Worm (Caenorhabditis elegans) whole organism, L2 larva: ENCODE results near the gene mnr-1.
A peak's percentile ranks its signal among the peaks of the same experiment; 100 is the strongest.

ENCODE experiments used
- C34F6.9 ChIP-seq: fragments of 150-350 bp; optimal IDR thresholded peaks from 2 replicates; lab custom pipeline; 2014; ENCODE audit warnings: missing biosample characterization, missing genetic modification characterization
- F13H6.1 ChIP-seq: sonication (generic microtip); optimal IDR thresholded peaks from 2 replicates; lab custom pipeline; 2016; ENCODE audit warnings: missing genetic modification characterization, missing compliant biosample characterization
- R02D3.7 ChIP-seq: fragments of 150-350 bp; optimal IDR thresholded peaks from 2 replicates; lab custom pipeline; 2014; ENCODE audit warnings: missing biosample characterization, missing genetic modification characterization
- ZK546.5 ChIP-seq: sonication (generic microtip); optimal IDR thresholded peaks from 2 replicates; lab custom pipeline; 2017; ENCODE audit warnings: missing biosample characterization, missing genetic modification characterization
- alr-1 ChIP-seq: fragments of 150-350 bp; optimal IDR thresholded peaks from 2 replicates; lab custom pipeline; 2014; ENCODE audit warnings: missing biosample characterization, missing genetic modification characterization
- aly-2 ChIP-seq: fragments of 150-350 bp; optimal IDR thresholded peaks from 2 replicates; lab custom pipeline; 2014; ENCODE audit warnings: missing biosample characterization, missing genetic modification characterization
- ama-1 ChIP-seq: fragments of 150-350 bp; optimal IDR thresholded peaks from 2 replicates; lab custom pipeline; 2018; ENCODE audit warnings: inconsistent platforms
- ceh-16 ChIP-seq: fragments of 150-350 bp; optimal IDR thresholded peaks from 2 replicates; lab custom pipeline; 2014; ENCODE audit warnings: missing biosample characterization, missing genetic modification characterization
- ceh-82 ChIP-seq: fragments of 150-350 bp; optimal IDR thresholded peaks from 2 replicates; lab custom pipeline; 2014; ENCODE audit warnings: missing biosample characterization, missing genetic modification characterization
- crh-2 ChIP-seq: sonication (generic microtip); optimal IDR thresholded peaks from 2 replicates; lab custom pipeline; 2017; ENCODE audit warnings: missing biosample characterization, missing genetic modification characterization
- dmd-4 ChIP-seq: sonication (generic microtip); optimal IDR thresholded peaks from 2 replicates; lab custom pipeline; 2017; ENCODE audit warnings: missing biosample characterization, missing genetic modification characterization
- egl-27 ChIP-seq: sonication (generic microtip); optimal IDR thresholded peaks from 3 replicates; lab custom pipeline; 2017; ENCODE audit warnings: missing biosample characterization, missing genetic modification reagents, missing genetic modification characterization
- fos-1 ChIP-seq: fragments of 150-350 bp; optimal IDR thresholded peaks from 2 replicates; lab custom pipeline; 2014; ENCODE audit warnings: missing biosample characterization, missing genetic modification characterization
- gmeb-1 ChIP-seq: fragments of 150-350 bp; optimal IDR thresholded peaks from 2 replicates; lab custom pipeline; 2014; ENCODE audit warnings: missing biosample characterization, missing genetic modification characterization
- lin-11 ChIP-seq: fragments of 150-350 bp; sonication (generic microtip); optimal IDR thresholded peaks from 2 replicates; lab custom pipeline; 2014; ENCODE audit warnings: missing biosample characterization, missing genetic modification characterization, inconsistent platforms, mixed read lengths
- lin-13 ChIP-seq: fragments of 150-350 bp; optimal IDR thresholded peaks from 2 replicates; lab custom pipeline; 2014; ENCODE audit warnings: missing biosample characterization, missing genetic modification reagents, missing genetic modification characterization
- lsy-2 ChIP-seq, 2 experiments: fragments of 150-350 bp in 1 of 2; sonication (generic microtip) in 1 of 2; optimal IDR thresholded peaks; 2 replicates each; lab custom pipeline; 2014 to 2017; ENCODE audit warnings: missing biosample characterization in 2 of 2, missing genetic modification characterization in 2 of 2
- mab-5 ChIP-seq: fragments of 150-350 bp; optimal IDR thresholded peaks from 2 replicates; lab custom pipeline; 2014; ENCODE audit warnings: missing biosample characterization, missing genetic modification characterization
- mbf-1 ChIP-seq: sonication (generic microtip); optimal IDR thresholded peaks from 2 replicates; lab custom pipeline; 2017; ENCODE audit warnings: missing biosample characterization, missing genetic modification characterization
- nhr-10 ChIP-seq: sonication (generic microtip); optimal IDR thresholded peaks from 2 replicates; lab custom pipeline; 2017; ENCODE audit warnings: missing biosample characterization, missing genetic modification characterization
- nhr-11 ChIP-seq: fragments of 150-350 bp; optimal IDR thresholded peaks from 2 replicates; lab custom pipeline; 2014; ENCODE audit warnings: missing biosample characterization, missing genetic modification characterization
- nhr-12 ChIP-seq: fragments of 150-350 bp; optimal IDR thresholded peaks from 2 replicates; lab custom pipeline; 2014; ENCODE audit warnings: missing biosample characterization, missing genetic modification characterization
- nhr-21 ChIP-seq: fragments of 150-350 bp; optimal IDR thresholded peaks from 2 replicates; lab custom pipeline; 2014; ENCODE audit warnings: missing biosample characterization, missing genetic modification characterization
- nhr-23 ChIP-seq: fragments of 150-350 bp; optimal IDR thresholded peaks from 2 replicates; lab custom pipeline; 2014; ENCODE audit warnings: missing biosample characterization, missing genetic modification reagents, missing genetic modification characterization
- nhr-237 ChIP-seq: fragments of 150-350 bp; optimal IDR thresholded peaks from 2 replicates; lab custom pipeline; 2014; ENCODE audit warnings: missing biosample characterization, missing genetic modification characterization
- nhr-25 ChIP-seq: fragments of 150-350 bp; sonication (generic microtip); optimal IDR thresholded peaks from 3 replicates; lab custom pipeline; 2014; ENCODE audit warnings: missing biosample characterization, missing genetic modification characterization
- nhr-6 ChIP-seq: fragments of 150-350 bp; optimal IDR thresholded peaks from 2 replicates; lab custom pipeline; 2014; ENCODE audit warnings: missing biosample characterization, missing genetic modification characterization
- nhr-77 ChIP-seq: fragments of 150-350 bp; optimal IDR thresholded peaks from 2 replicates; lab custom pipeline; 2014; ENCODE audit warnings: missing biosample characterization, missing genetic modification characterization
- peb-1 ChIP-seq: fragments of 150-350 bp; optimal IDR thresholded peaks from 2 replicates; lab custom pipeline; 2014; ENCODE audit warnings: missing biosample characterization, missing genetic modification characterization
- sem-4 ChIP-seq: fragments of 150-350 bp; optimal IDR thresholded peaks from 2 replicates; lab custom pipeline; 2014; ENCODE audit warnings: missing biosample characterization, missing genetic modification reagents, missing genetic modification characterization
- sma-3 ChIP-seq: sonication (generic microtip); optimal IDR thresholded peaks from 2 replicates; lab custom pipeline; 2016; ENCODE audit warnings: missing genetic modification reagents, missing genetic modification characterization, missing compliant biosample characterization
- sma-9 ChIP-seq, 2 experiments: fragments of 150-350 bp in 1 of 2; sonication (generic microtip) in 1 of 2; optimal IDR thresholded peaks; 2 replicates each; lab custom pipeline; 2014 to 2016; ENCODE audit warnings: missing genetic modification characterization in 2 of 2, mild to moderate bottlenecking in 1 of 2, missing biosample characterization in 1 of 2, missing compliant biosample characterization in 1 of 2, missing genetic modification reagents in 1 of 2, moderate library complexity in 1 of 2
- snpc-4 ChIP-seq: fragments of 150-350 bp; optimal IDR thresholded peaks from 2 replicates; lab custom pipeline; 2014; ENCODE audit warnings: missing biosample characterization, missing genetic modification characterization
- unc-55 ChIP-seq: fragments of 150-350 bp; sonication (generic microtip); optimal IDR thresholded peaks from 3 replicates; lab custom pipeline; 2014; ENCODE audit warnings: missing biosample characterization, missing genetic modification reagents, missing genetic modification characterization
- zag-1 ChIP-seq: fragments of 150-350 bp; optimal IDR thresholded peaks from 2 replicates; lab custom pipeline; 2014; ENCODE audit warnings: missing biosample characterization, missing genetic modification characterization
- ztf-1 ChIP-seq: fragments of 200-800 bp; sonication (Bioruptor generic); conservative IDR thresholded peaks from 2 replicates; pipeline ENCODE4 v1.3.6; 2022; ENCODE audit warnings: missing genetic modification characterization, missing compliant biosample characterization
- ztf-11 ChIP-seq: sonication (generic microtip); optimal IDR thresholded peaks from 2 replicates; lab custom pipeline; 2017; ENCODE audit warnings: missing biosample characterization, missing genetic modification characterization
- ztf-4 ChIP-seq: fragments of 150-350 bp; optimal IDR thresholded peaks from 2 replicates; lab custom pipeline; 2014; ENCODE audit warnings: missing biosample characterization, missing genetic modification characterization

Gene mnr-1

ce11 chrV:20681824-20682223 lies 27.4 kb downstream of the mnr-1 start:
- no peak for TF ChIP-seq F13H6.1 (tag; lab: Kevin White, UChicago)
- no peak for TF ChIP-seq nhr-25
- TF ChIP-seq ztf-4: no peak
- TF ChIP-seq snpc-4 (tag; lab: Kevin White, UChicago): peak; percentile 75
- TF ChIP-seq, all 48 proteins: peak for 1

ce11 chrV:20682309-20682708 lies 27.9 kb downstream of the mnr-1 start:
- TF ChIP-seq gmeb-1: no peak
- TF ChIP-seq nhr-77 (tag; lab: Kevin White, UChicago): no peak
- no peak for TF ChIP-seq lin-11 (tag; lab: Kevin White, UChicago)
- TF ChIP-seq nhr-12 (tag; lab: Kevin White, UChicago): no peak
- no peak for TF ChIP-seq ztf-1 (GFP tag; lab: Robert Waterston, UW)
- TF ChIP-seq ztf-4: no peak
- no peak for TF ChIP-seq aly-2 (tag; lab: Kevin White, UChicago)
- TF ChIP-seq mab-5: no peak
- TF ChIP-seq nhr-25: no peak
- TF ChIP-seq R02D3.7 (tag; lab: Kevin White, UChicago): no peak
- TF ChIP-seq nhr-23 (tag; lab: Kevin White, UChicago): no peak
- TF ChIP-seq sem-4: no peak
- TF ChIP-seq lin-13: no peak
- TF ChIP-seq ceh-16: no peak

DNA sequence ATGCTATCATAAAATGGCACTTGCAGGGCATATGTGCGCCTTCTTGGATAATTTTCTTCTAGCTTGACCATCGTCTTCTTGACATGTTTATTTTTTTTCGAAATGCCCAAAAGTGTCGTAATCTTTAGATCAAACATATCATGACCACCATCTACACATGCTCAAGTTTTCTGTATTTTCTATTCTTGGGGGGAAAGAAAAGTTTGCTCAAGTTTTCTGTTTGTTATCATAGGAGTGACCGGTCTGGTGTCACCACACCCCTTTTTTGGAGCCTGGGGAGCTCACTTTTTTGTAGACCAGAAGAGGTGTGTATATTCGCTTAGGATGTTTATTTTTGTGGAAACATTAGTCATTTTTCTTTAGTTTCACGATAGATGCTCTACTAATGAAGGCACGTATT lies 30.9 kb downstream of the mnr-1 start, which contains the start of gene klf-2:
TSS of gene klf-2 (plus strand) at position 301 of the 400 bp plus-strand sequence.
- TF ChIP-seq C34F6.9: no peak
- TF ChIP-seq sma-3 (GFP tag; lab: Kevin White, UChicago): no peak
- TF ChIP-seq lin-11 (tag; lab: Kevin White, UChicago): no peak
- no peak for TF ChIP-seq nhr-11
- no peak for TF ChIP-seq nhr-237
- no peak for TF ChIP-seq aly-2 (tag; lab: Kevin White, UChicago)
- no peak for TF ChIP-seq dmd-4 (tag; lab: Kevin White, UChicago)
- TF ChIP-seq fos-1 (tag; lab: Kevin White, UChicago): no peak
- TF ChIP-seq unc-55 (GFP tag; lab: Kevin White, UChicago): no peak
- TF ChIP-seq alr-1 (tag; lab: Kevin White, UChicago): no peak
- TF ChIP-seq sma-9 (GFP tag; optimal IDR thresholded peaks at IDR 0.05; lab: Kevin White, UChicago): no peak
- TF ChIP-seq sma-9 (tag; optimal IDR thresholded peaks at IDR 0.05; lab: Kevin White, UChicago): no peak
- TF ChIP-seq zag-1 (tag; lab: Kevin White, UChicago): no peak
- no peak for TF ChIP-seq sem-4
- TF ChIP-seq nhr-6: no peak
- TF ChIP-seq ztf-11 (tag; lab: Kevin White, UChicago): no peak
- no peak for TF ChIP-seq crh-2
- no peak for TF ChIP-seq ama-1 (lab: Kevin White, UChicago)
- no peak for TF ChIP-seq nhr-23 (tag; lab: Kevin White, UChicago)
- no peak for TF ChIP-seq ZK546.5 (tag; lab: Kevin White, UChicago)

DNA sequence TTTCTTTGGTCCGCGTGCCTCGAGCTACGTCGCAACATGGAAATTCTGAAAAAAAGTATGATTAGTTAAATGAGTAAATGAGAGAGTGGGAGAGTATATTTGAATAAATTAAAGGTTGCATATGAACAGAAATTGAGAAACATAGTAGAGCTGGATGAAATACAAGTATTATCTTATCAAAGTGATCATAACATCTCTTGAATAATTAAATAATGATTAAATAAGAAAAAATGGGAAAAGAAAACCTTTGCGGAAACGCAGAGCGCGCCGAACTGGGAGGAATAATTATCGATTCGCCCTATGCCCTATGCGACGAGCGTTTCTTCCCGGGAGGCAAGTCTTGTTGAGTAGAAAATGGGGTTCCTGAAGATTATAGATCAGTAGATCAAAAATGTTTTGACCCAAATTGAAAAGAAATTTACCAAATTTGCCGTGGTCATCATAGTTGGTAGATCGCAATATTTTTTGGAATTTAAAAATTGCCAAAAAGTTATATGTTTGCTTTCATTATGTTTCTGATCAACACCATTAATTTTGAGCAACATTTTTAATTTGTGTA lies 35.1 kb downstream of the mnr-1 start, which contains the start of gene F53F8.3:
TSS of gene F53F8.3 (minus strand) at position 51 of the 559 bp plus-strand sequence.
- TF ChIP-seq nhr-23 (tag; lab: Kevin White, UChicago) (no peak), nhr-21 (tag; lab: Kevin White, UChicago) (no peak), dmd-4 (tag; lab: Kevin White, UChicago) (no peak), nhr-10 (tag; lab: Kevin White, UChicago) (no peak), peb-1 (tag; lab: Kevin White, UChicago) (no peak), nhr-237 (no peak), gmeb-1 (no peak)
- TF ChIP-seq, all 48 proteins: peak for 0

DNA sequence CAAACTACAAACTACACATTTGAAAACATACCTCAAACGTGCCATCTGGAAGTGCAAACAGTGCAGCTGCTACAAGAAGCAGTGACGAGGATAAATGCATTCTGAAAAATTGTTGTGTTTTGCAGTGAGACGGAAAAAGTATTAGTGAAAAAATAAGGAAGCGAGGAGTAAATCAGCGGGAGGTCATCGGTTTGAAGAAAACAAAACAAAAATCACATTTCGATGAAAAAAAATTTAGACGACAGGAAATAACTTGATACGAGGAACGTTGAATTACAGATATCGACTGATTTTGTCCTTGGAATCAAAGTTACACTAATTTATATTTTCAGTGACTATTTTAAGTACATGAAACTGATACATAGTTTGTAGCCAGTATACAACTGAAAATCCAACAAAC lies 37.1 kb downstream of the mnr-1 start, which contains the start of gene F53F8.4:
TSS of gene F53F8.4 (minus strand) at position 101 of the 400 bp plus-strand sequence.
- TF ChIP-seq ztf-1 (GFP tag; lab: Robert Waterston, UW) (no peak), mbf-1 (tag; lab: Kevin White, UChicago) (no peak), nhr-12 (tag; lab: Kevin White, UChicago) (no peak), nhr-11 (no peak), lsy-2 (tag; optimal IDR thresholded peaks at IDR 0.05; lab: Kevin White, UChicago) (no peak), snpc-4 (tag; lab: Kevin White, UChicago) (no peak), egl-27 (no peak), ZK546.5 (tag; lab: Kevin White, UChicago) (no peak), zag-1 (tag; lab: Kevin White, UChicago) (no peak), F13H6.1 (tag; lab: Kevin White, UChicago) (no peak), nhr-25 (no peak), nhr-77 (tag; lab: Kevin White, UChicago) (no peak), ama-1 (lab: Kevin White, UChicago) (no peak), lin-11 (tag; lab: Kevin White, UChicago) (no peak), nhr-21 (tag; lab: Kevin White, UChicago) (no peak), ceh-16 (no peak), ceh-82 (tag; lab: Kevin White, UChicago) (no peak)
